Worm (Caenorhabditis elegans) whole organism, late embryonic: ENCODE data around the gene K07H8.5.

Source experiments
- C08G9.2 ChIP-seq: sonication (generic microtip); optimal IDR thresholded peaks from 2 replicates; lab custom pipeline; 2016; ENCODE audit warnings: mild to moderate bottlenecking, missing genetic modification characterization, moderate library complexity, missing compliant biosample characterization
- C38D4.7 ChIP-seq: fragments of 200-800 bp; sonication (Bioruptor generic); optimal IDR thresholded peaks from 2 replicates; lab custom pipeline; 2018; ENCODE audit warnings: mild to moderate bottlenecking, missing genetic modification characterization, moderate library complexity, missing compliant biosample characterization
- K02D7.2 ChIP-seq: sonication (generic microtip); optimal IDR thresholded peaks from 2 replicates; lab custom pipeline; 2017; ENCODE audit warnings: mild to moderate bottlenecking, missing genetic modification characterization, missing compliant biosample characterization
- T23F11.4 ChIP-seq: fragments of 200-800 bp; sonication (Bioruptor generic); optimal IDR thresholded peaks from 2 replicates; lab custom pipeline; 2018; ENCODE audit warnings: mild to moderate bottlenecking, missing genetic modification characterization, missing compliant biosample characterization
- Y22D7AL.16 ChIP-seq: sonication (generic microtip); optimal IDR thresholded peaks from 2 replicates; lab custom pipeline; 2016; ENCODE audit warnings: missing genetic modification characterization, missing compliant biosample characterization
- ama-1 ChIP-seq: fragments of 150-350 bp; optimal IDR thresholded peaks from 2 replicates; lab custom pipeline; 2014
- ceh-14 ChIP-seq: sonication (generic microtip); optimal IDR thresholded peaks from 2 replicates; lab custom pipeline; 2016; ENCODE audit warnings: missing genotype, missing genetic modification characterization, missing compliant biosample characterization
- ceh-19 ChIP-seq: fragments of 200-800 bp; sonication (Bioruptor generic); optimal IDR thresholded peaks from 2 replicates; lab custom pipeline; 2018; ENCODE audit warnings: mild to moderate bottlenecking, missing genetic modification characterization, missing compliant biosample characterization
- ceh-2 ChIP-seq: sonication (generic microtip); optimal IDR thresholded peaks from 2 replicates; lab custom pipeline; 2016; ENCODE audit warnings: missing genotype, missing genetic modification characterization, missing compliant biosample characterization
- ceh-22 ChIP-seq: sonication (generic microtip); optimal IDR thresholded peaks from 2 replicates; lab custom pipeline; 2017; ENCODE audit warnings: missing biosample characterization, missing genetic modification characterization
- ceh-30 ChIP-seq: fragments of 150-350 bp; optimal IDR thresholded peaks from 2 replicates; lab custom pipeline; 2014; ENCODE audit warnings: missing biosample characterization, missing genetic modification characterization
- ceh-31 ChIP-seq: sonication (generic microtip); optimal IDR thresholded peaks from 2 replicates; lab custom pipeline; 2016; ENCODE audit warnings: missing genetic modification characterization, missing compliant biosample characterization
- ceh-34 ChIP-seq: sonication (generic microtip); optimal IDR thresholded peaks from 2 replicates; lab custom pipeline; 2016; ENCODE audit warnings: mild to moderate bottlenecking, missing genetic modification characterization, missing compliant biosample characterization
- ceh-45 ChIP-seq: fragments of 200-800 bp; sonication (Bioruptor generic); IDR thresholded peaks from 2 replicates; pipeline ENCODE4 v1.3.6; 2022; ENCODE audit warnings: missing genetic modification reagents, missing genetic modification characterization, missing compliant biosample characterization
- ceh-48 ChIP-seq: sonication (generic microtip); optimal IDR thresholded peaks from 2 replicates; lab custom pipeline; 2016; ENCODE audit warnings: missing genetic modification characterization, inconsistent platforms, missing compliant biosample characterization
- ceh-9 ChIP-seq: sonication (generic microtip); optimal IDR thresholded peaks from 2 replicates; lab custom pipeline; 2016; ENCODE audit warnings: mild to moderate bottlenecking, missing genetic modification characterization, inconsistent platforms, missing compliant biosample characterization
- dmd-4 ChIP-seq: sonication (generic microtip); optimal IDR thresholded peaks from 2 replicates; lab custom pipeline; 2016; ENCODE audit warnings: borderline replicate concordance, missing genetic modification characterization, missing compliant biosample characterization
- dve-1 ChIP-seq: sonication (generic microtip); optimal IDR thresholded peaks from 2 replicates; lab custom pipeline; 2017; ENCODE audit warnings: antibody characterized with exemption, mild to moderate bottlenecking, missing genetic modification characterization, missing compliant biosample characterization
- elt-2 ChIP-seq: sonication (generic microtip); optimal IDR thresholded peaks from 2 replicates; lab custom pipeline; 2016; ENCODE audit warnings: missing genetic modification reagents, missing genetic modification characterization, missing compliant biosample characterization
- elt-4 ChIP-seq: sonication (generic microtip); optimal IDR thresholded peaks from 2 replicates; lab custom pipeline; 2016; ENCODE audit warnings: missing genetic modification characterization, missing compliant biosample characterization
- fax-1 ChIP-seq: sonication (generic microtip); optimal IDR thresholded peaks from 2 replicates; lab custom pipeline; 2016; ENCODE audit warnings: missing genotype, missing genetic modification characterization, missing compliant biosample characterization
- fkh-10 ChIP-seq: fragments of 150-350 bp; optimal IDR thresholded peaks from 2 replicates; lab custom pipeline; 2014; ENCODE audit warnings: missing biosample characterization, missing genetic modification reagents, missing genetic modification characterization
- fkh-6 ChIP-seq: sonication (generic microtip); optimal IDR thresholded peaks from 2 replicates; lab custom pipeline; 2016; ENCODE audit warnings: missing genetic modification characterization, missing compliant biosample characterization
- hlh-13 ChIP-seq: fragments of 200-800 bp; sonication (Bioruptor generic); optimal IDR thresholded peaks from 2 replicates; lab custom pipeline; 2018; ENCODE audit warnings: mild to moderate bottlenecking, missing genetic modification characterization, missing compliant biosample characterization
- hlh-30 ChIP-seq: sonication (generic microtip); optimal IDR thresholded peaks from 2 replicates; lab custom pipeline; 2017; ENCODE audit warnings: antibody characterized with exemption, missing genetic modification characterization, missing compliant biosample characterization; ENCODE audit not compliant: insufficient read depth
- hlh-6 ChIP-seq: sonication (generic microtip); optimal IDR thresholded peaks from 2 replicates; lab custom pipeline; 2016; ENCODE audit warnings: missing genotype, missing genetic modification characterization, missing compliant biosample characterization
- lin-11 ChIP-seq: fragments of 200-800 bp; sonication (Bioruptor generic); optimal IDR thresholded peaks from 2 replicates; lab custom pipeline; 2018; ENCODE audit warnings: mild to moderate bottlenecking, missing genetic modification characterization, missing compliant biosample characterization
- mec-3 ChIP-seq: sonication (generic microtip); optimal IDR thresholded peaks from 2 replicates; lab custom pipeline; 2016; ENCODE audit warnings: borderline replicate concordance, missing genetic modification characterization, missing compliant biosample characterization
- nfya-1 ChIP-seq: sonication (generic microtip); optimal IDR thresholded peaks from 2 replicates; lab custom pipeline; 2017; ENCODE audit warnings: missing genetic modification characterization, mild to moderate bottlenecking, missing compliant biosample characterization, antibody characterized with exemption, moderate library complexity
- nhr-11 ChIP-seq: fragments of 150-350 bp; optimal IDR thresholded peaks from 2 replicates; lab custom pipeline; 2014; ENCODE audit warnings: missing biosample characterization, missing genetic modification characterization
- nhr-232 ChIP-seq: sonication (generic microtip); optimal IDR thresholded peaks from 2 replicates; lab custom pipeline; 2016; ENCODE audit warnings: missing genetic modification characterization, missing compliant biosample characterization
- npax-4 ChIP-seq: sonication (generic microtip); optimal IDR thresholded peaks from 2 replicates; lab custom pipeline; 2016; ENCODE audit warnings: missing genetic modification characterization, missing compliant biosample characterization
- odd-2 ChIP-seq: sonication (generic microtip); optimal IDR thresholded peaks from 2 replicates; lab custom pipeline; 2017; ENCODE audit warnings: antibody characterized with exemption, mild to moderate bottlenecking, missing genetic modification characterization, missing compliant biosample characterization
- pag-3 ChIP-seq: sonication (generic microtip); optimal IDR thresholded peaks from 2 replicates; lab custom pipeline; 2016; ENCODE audit warnings: missing compliant biosample characterization, missing genetic modification characterization, borderline replicate concordance
- pax-1 ChIP-seq: fragments of 150-350 bp; optimal IDR thresholded peaks from 2 replicates; lab custom pipeline; 2014; ENCODE audit warnings: missing biosample characterization, missing genetic modification characterization
- pha-2 ChIP-seq: sonication (generic microtip); optimal IDR thresholded peaks from 2 replicates; lab custom pipeline; 2017; ENCODE audit warnings: mild to moderate bottlenecking, missing genetic modification characterization, missing compliant biosample characterization
- pros-1 ChIP-seq: fragments of 150-350 bp; optimal IDR thresholded peaks from 2 replicates; lab custom pipeline; 2014; ENCODE audit warnings: missing biosample characterization, missing genetic modification reagents, missing genetic modification characterization
- ref-2 ChIP-seq: sonication (generic microtip); optimal IDR thresholded peaks from 2 replicates; lab custom pipeline; 2016; ENCODE audit warnings: missing genetic modification characterization, missing compliant biosample characterization
- rnt-1 ChIP-seq: sonication (generic microtip); optimal IDR thresholded peaks from 2 replicates; lab custom pipeline; 2016; ENCODE audit warnings: missing genetic modification characterization, missing compliant biosample characterization
- sox-4 ChIP-seq: sonication (generic microtip); optimal IDR thresholded peaks from 2 replicates; lab custom pipeline; 2017; ENCODE audit warnings: mild to moderate bottlenecking, missing genetic modification characterization, inconsistent platforms, missing compliant biosample characterization
- ttx-3 ChIP-seq: sonication (generic microtip); optimal IDR thresholded peaks from 2 replicates; lab custom pipeline; 2016; ENCODE audit warnings: missing genetic modification reagents, missing genetic modification characterization, missing compliant biosample characterization
- unc-3 ChIP-seq, 2 experiments: fragments of 200-800 bp in 1 of 2; sonication (Bioruptor generic) in 1 of 2; sonication (generic microtip) in 1 of 2; conservative IDR thresholded peaks in 1 of 2; optimal IDR thresholded peaks in 1 of 2; 2 replicates each; pipeline versions ENCODE4 v1.3.6 to Lab custom; 2016 to 2022; ENCODE audit warnings: missing compliant biosample characterization in 2 of 2, missing genetic modification characterization in 2 of 2, missing genetic modification reagents in 1 of 2
- unc-42 ChIP-seq: sonication (generic microtip); optimal IDR thresholded peaks from 2 replicates; lab custom pipeline; 2016; ENCODE audit warnings: missing genotype, missing genetic modification characterization, missing compliant biosample characterization
- ztf-16 ChIP-seq: sonication (generic microtip); optimal IDR thresholded peaks from 2 replicates; lab custom pipeline; 2017; ENCODE audit warnings: missing genetic modification characterization, missing compliant biosample characterization

The K07H8.5 gene

ce11 chrIV:8252856-8253255, 15.3 kb upstream of the K07H8.5 start (continued):
- TF ChIP-seq nfya-1 = peak; percentile 78
- TF ChIP-seq ceh-30 (tag; lab: Kevin White, UChicago) = peak; percentile 53
- peak; percentile 72 for TF ChIP-seq pag-3
- peak; percentile 83 for TF ChIP-seq rnt-1 (tag; lab: Kevin White, UChicago)
- peak; percentile 95 for TF ChIP-seq pha-2 (tag; lab: Kevin White, UChicago)
- TF ChIP-seq mec-3 = peak; percentile 47
- TF ChIP-seq fkh-6 (tag; lab: Kevin White, UChicago) = peak; percentile 93
- peak; percentile 84 for TF ChIP-seq K02D7.2 (tag; lab: Kevin White, UChicago)
- TF ChIP-seq ceh-19 (GFP tag; lab: Kevin White, UChicago) = peak; percentile 95
- TF ChIP-seq hlh-13 = peak; percentile 91
- no peak for TF ChIP-seq nhr-11 (tag; lab: Kevin White, UChicago)
- no peak for TF ChIP-seq elt-4 (tag; lab: Kevin White, UChicago)
- TF ChIP-seq npax-4 (tag; lab: Kevin White, UChicago) = peak; percentile 88
- peak; percentile 93 for TF ChIP-seq ceh-9 (tag; lab: Kevin White, UChicago)
- peak; percentile 96 for TF ChIP-seq ztf-16 (tag; lab: Kevin White, UChicago)
- TF ChIP-seq nhr-232 = peak; percentile 88
- peak; percentile 84 for TF ChIP-seq dmd-4 (tag; lab: Kevin White, UChicago)
- TF ChIP-seq ttx-3 (tag; lab: Kevin White, UChicago) = peak; percentile 96
- TF ChIP-seq pros-1 (tag; lab: Kevin White, UChicago) = peak; percentile 56
- TF ChIP-seq sox-4 (tag; lab: Kevin White, UChicago) = peak; percentile 97
- TF ChIP-seq odd-2 (tag; lab: Kevin White, UChicago) = peak; percentile 81
- TF ChIP-seq C38D4.7 (GFP tag; lab: Kevin White, UChicago) = peak; percentile 94
- TF ChIP-seq lin-11 (tag; lab: Kevin White, UChicago) = peak; percentile 95
- peak; percentile 33 for TF ChIP-seq ceh-22 (tag; lab: Kevin White, UChicago)
- peak; percentile 89 for TF ChIP-seq ceh-14
- peak; percentile 43 for TF ChIP-seq unc-42
- TF ChIP-seq ceh-31 (tag; lab: Kevin White, UChicago) = peak; percentile 73
- TF ChIP-seq ceh-45 (GFP tag; lab: Robert Waterston, UW) = peak; percentile 86
- peak; percentile 92 for TF ChIP-seq ceh-48
- no peak for TF ChIP-seq ama-1 (lab: Kevin White, UChicago)
- peak; percentile 96 for TF ChIP-seq Y22D7AL.16
- TF ChIP-seq elt-2 = peak; percentile 98
- peak; percentile 90 for TF ChIP-seq ceh-2 (tag; lab: Kevin White, UChicago)
- peak; percentile 91 for TF ChIP-seq fax-1 (tag; lab: Kevin White, UChicago)
- TF ChIP-seq ref-2 (tag; lab: Kevin White, UChicago) = peak; percentile 94
- peak; percentile 87 for TF ChIP-seq hlh-30
- TF ChIP-seq pax-1 (tag; lab: Kevin White, UChicago) = no peak
- TF ChIP-seq unc-3 (GFP tag; conservative IDR thresholded peaks at IDR 0.05; lab: Robert Waterston, UW) = peak; percentile 93
- peak; percentile 93 for TF ChIP-seq unc-3 (tag; optimal IDR thresholded peaks at IDR 0.05; lab: Kevin White, UChicago)
- TF ChIP-seq C08G9.2 = peak; percentile 82
- TF ChIP-seq T23F11.4 (GFP tag; lab: Kevin White, UChicago) = peak; percentile 93
- peak; percentile 96 for TF ChIP-seq hlh-6
- peak; percentile 95 for TF ChIP-seq ceh-34 (tag; lab: Kevin White, UChicago)
- TF ChIP-seq dve-1 (tag; lab: Kevin White, UChicago) = peak; percentile 84
- TF ChIP-seq fkh-10 (GFP tag; lab: Kevin White, UChicago) = peak; percentile 47
